Worm (Caenorhabditis elegans) whole organism, L2 larva: ENCODE results near the gene sun-1.
A peak's percentile ranks its signal among the peaks of the same experiment; 100 is the strongest.

Source experiments
- F13H6.1 ChIP-seq: sonication (generic microtip); optimal IDR thresholded peaks from 2 replicates; lab custom pipeline; 2016; ENCODE audit warnings: missing genetic modification characterization, missing compliant biosample characterization
- R02D3.7 ChIP-seq: fragments of 150-350 bp; optimal IDR thresholded peaks from 2 replicates; lab custom pipeline; 2014; ENCODE audit warnings: missing biosample characterization, missing genetic modification characterization
- Y55F3AM.14 ChIP-seq: fragments of 200-800 bp; sonication (Bioruptor generic); optimal IDR thresholded peaks from 2 replicates; lab custom pipeline; 2018; ENCODE audit warnings: mild to moderate bottlenecking, missing genetic modification characterization, missing compliant biosample characterization
- aly-2 ChIP-seq: fragments of 150-350 bp; optimal IDR thresholded peaks from 2 replicates; lab custom pipeline; 2014; ENCODE audit warnings: missing biosample characterization, missing genetic modification characterization
- ama-1 ChIP-seq: fragments of 150-350 bp; optimal IDR thresholded peaks from 2 replicates; lab custom pipeline; 2018; ENCODE audit warnings: inconsistent platforms
- blmp-1 ChIP-seq: sonication (generic microtip); optimal IDR thresholded peaks from 2 replicates; lab custom pipeline; 2017; ENCODE audit warnings: missing genetic modification characterization, mild to moderate bottlenecking, missing compliant biosample characterization, antibody characterized with exemption, moderate library complexity; ENCODE audit not compliant: insufficient read depth
- ceh-16 ChIP-seq: fragments of 150-350 bp; optimal IDR thresholded peaks from 2 replicates; lab custom pipeline; 2014; ENCODE audit warnings: missing biosample characterization, missing genetic modification characterization
- crh-2 ChIP-seq: sonication (generic microtip); optimal IDR thresholded peaks from 2 replicates; lab custom pipeline; 2017; ENCODE audit warnings: missing biosample characterization, missing genetic modification characterization
- dmd-4 ChIP-seq: sonication (generic microtip); optimal IDR thresholded peaks from 2 replicates; lab custom pipeline; 2017; ENCODE audit warnings: missing biosample characterization, missing genetic modification characterization
- egl-27 ChIP-seq: sonication (generic microtip); optimal IDR thresholded peaks from 3 replicates; lab custom pipeline; 2017; ENCODE audit warnings: missing biosample characterization, missing genetic modification reagents, missing genetic modification characterization
- elt-3 ChIP-seq: sonication (generic microtip); optimal IDR thresholded peaks from 2 replicates; lab custom pipeline; 2017; ENCODE audit warnings: missing biosample characterization, missing genetic modification characterization
- gmeb-1 ChIP-seq: fragments of 150-350 bp; optimal IDR thresholded peaks from 2 replicates; lab custom pipeline; 2014; ENCODE audit warnings: missing biosample characterization, missing genetic modification characterization
- lin-11 ChIP-seq: fragments of 150-350 bp; sonication (generic microtip); optimal IDR thresholded peaks from 2 replicates; lab custom pipeline; 2014; ENCODE audit warnings: missing biosample characterization, missing genetic modification characterization, inconsistent platforms, mixed read lengths
- lin-13 ChIP-seq: fragments of 150-350 bp; optimal IDR thresholded peaks from 2 replicates; lab custom pipeline; 2014; ENCODE audit warnings: missing biosample characterization, missing genetic modification reagents, missing genetic modification characterization
- lsy-2 ChIP-seq, 2 experiments: fragments of 150-350 bp in 1 of 2; sonication (generic microtip) in 1 of 2; optimal IDR thresholded peaks; 2 replicates each; lab custom pipeline; 2014 to 2017; ENCODE audit warnings: missing biosample characterization in 2 of 2, missing genetic modification characterization in 2 of 2
- mab-5 ChIP-seq: fragments of 150-350 bp; optimal IDR thresholded peaks from 2 replicates; lab custom pipeline; 2014; ENCODE audit warnings: missing biosample characterization, missing genetic modification characterization
- mbf-1 ChIP-seq: sonication (generic microtip); optimal IDR thresholded peaks from 2 replicates; lab custom pipeline; 2017; ENCODE audit warnings: missing biosample characterization, missing genetic modification characterization
- mdl-1 ChIP-seq, 2 experiments: fragments of 150-350 bp in 1 of 2; sonication (generic microtip) in 1 of 2; optimal IDR thresholded peaks; 2 replicates each; lab custom pipeline; 2017; ENCODE audit warnings: missing biosample characterization in 2 of 2, missing genetic modification characterization in 2 of 2
- nhr-10 ChIP-seq: sonication (generic microtip); optimal IDR thresholded peaks from 2 replicates; lab custom pipeline; 2017; ENCODE audit warnings: missing biosample characterization, missing genetic modification characterization
- nhr-11 ChIP-seq: fragments of 150-350 bp; optimal IDR thresholded peaks from 2 replicates; lab custom pipeline; 2014; ENCODE audit warnings: missing biosample characterization, missing genetic modification characterization
- nhr-12 ChIP-seq: fragments of 150-350 bp; optimal IDR thresholded peaks from 2 replicates; lab custom pipeline; 2014; ENCODE audit warnings: missing biosample characterization, missing genetic modification characterization
- nhr-129 ChIP-seq: fragments of 150-350 bp; optimal IDR thresholded peaks from 2 replicates; lab custom pipeline; 2014; ENCODE audit warnings: missing biosample characterization, missing genetic modification characterization
- nhr-21 ChIP-seq: fragments of 150-350 bp; optimal IDR thresholded peaks from 2 replicates; lab custom pipeline; 2014; ENCODE audit warnings: missing biosample characterization, missing genetic modification characterization
- nhr-25 ChIP-seq: fragments of 150-350 bp; sonication (generic microtip); optimal IDR thresholded peaks from 3 replicates; lab custom pipeline; 2014; ENCODE audit warnings: missing biosample characterization, missing genetic modification characterization
- nhr-77 ChIP-seq: fragments of 150-350 bp; optimal IDR thresholded peaks from 2 replicates; lab custom pipeline; 2014; ENCODE audit warnings: missing biosample characterization, missing genetic modification characterization
- peb-1 ChIP-seq: fragments of 150-350 bp; optimal IDR thresholded peaks from 2 replicates; lab custom pipeline; 2014; ENCODE audit warnings: missing biosample characterization, missing genetic modification characterization
- sem-4 ChIP-seq: fragments of 150-350 bp; optimal IDR thresholded peaks from 2 replicates; lab custom pipeline; 2014; ENCODE audit warnings: missing biosample characterization, missing genetic modification reagents, missing genetic modification characterization
- skn-1 ChIP-seq: sonication (generic microtip); optimal IDR thresholded peaks from 2 replicates; lab custom pipeline; 2017; ENCODE audit warnings: missing biosample characterization, missing genetic modification characterization
- sma-3 ChIP-seq: sonication (generic microtip); optimal IDR thresholded peaks from 2 replicates; lab custom pipeline; 2016; ENCODE audit warnings: missing genetic modification reagents, missing genetic modification characterization, missing compliant biosample characterization
- sma-9 ChIP-seq, 2 experiments: fragments of 150-350 bp in 1 of 2; sonication (generic microtip) in 1 of 2; optimal IDR thresholded peaks; 2 replicates each; lab custom pipeline; 2014 to 2016; ENCODE audit warnings: missing genetic modification characterization in 2 of 2, mild to moderate bottlenecking in 1 of 2, missing biosample characterization in 1 of 2, missing compliant biosample characterization in 1 of 2, missing genetic modification reagents in 1 of 2, moderate library complexity in 1 of 2
- snpc-4 ChIP-seq: fragments of 150-350 bp; optimal IDR thresholded peaks from 2 replicates; lab custom pipeline; 2014; ENCODE audit warnings: missing biosample characterization, missing genetic modification characterization
- unc-39 ChIP-seq: fragments of 150-350 bp; optimal IDR thresholded peaks from 2 replicates; lab custom pipeline; 2014; ENCODE audit warnings: missing biosample characterization, missing genetic modification characterization
- unc-55 ChIP-seq: fragments of 150-350 bp; sonication (generic microtip); optimal IDR thresholded peaks from 3 replicates; lab custom pipeline; 2014; ENCODE audit warnings: missing biosample characterization, missing genetic modification reagents, missing genetic modification characterization
- zag-1 ChIP-seq: fragments of 150-350 bp; optimal IDR thresholded peaks from 2 replicates; lab custom pipeline; 2014; ENCODE audit warnings: missing biosample characterization, missing genetic modification characterization
- ztf-11 ChIP-seq: sonication (generic microtip); optimal IDR thresholded peaks from 2 replicates; lab custom pipeline; 2017; ENCODE audit warnings: missing biosample characterization, missing genetic modification characterization

Gene sun-1

DNA sequence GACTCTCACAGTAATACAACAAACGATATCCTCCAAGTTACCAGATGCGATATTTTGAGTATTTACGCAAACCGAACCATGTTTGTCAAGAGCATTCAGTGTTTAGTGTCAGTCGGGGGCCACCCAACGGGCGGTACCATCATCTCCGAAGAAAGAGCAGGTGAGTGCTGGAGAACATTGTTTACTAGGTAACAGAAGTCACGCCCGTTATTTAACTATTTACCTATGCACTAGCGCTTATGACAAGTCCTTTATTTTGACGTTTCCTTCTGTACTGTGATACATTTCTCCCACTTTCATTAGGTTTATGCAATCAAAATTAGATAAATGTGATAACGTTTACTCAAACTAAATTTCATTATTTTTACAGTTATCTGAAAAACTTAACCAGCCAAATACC, 16.2 kb upstream of the sun-1 start, which contains the start of gene F57B1.6:
TSS of gene F57B1.6 (plus strand) at position 79 of the 400 bp plus-strand sequence.
- no peak for TF ChIP-seq snpc-4 (tag; lab: Kevin White, UChicago)
- no peak for TF ChIP-seq lin-13
- TF ChIP-seq nhr-21 (tag; lab: Kevin White, UChicago): no peak
- no peak for TF ChIP-seq nhr-12 (tag; lab: Kevin White, UChicago)
- TF ChIP-seq mab-5: no peak
- no peak for TF ChIP-seq F13H6.1 (tag; lab: Kevin White, UChicago)
- TF ChIP-seq nhr-10 (tag; lab: Kevin White, UChicago): no peak
- no peak for TF ChIP-seq mbf-1 (tag; lab: Kevin White, UChicago)
- TF ChIP-seq unc-39: no peak
- TF ChIP-seq unc-55: no peak
- TF ChIP-seq nhr-129: no peak
- no peak for TF ChIP-seq nhr-11 (tag; lab: Kevin White, UChicago)
- TF ChIP-seq elt-3 (tag; lab: Kevin White, UChicago): no peak
- no peak for TF ChIP-seq aly-2 (tag; lab: Kevin White, UChicago)
- TF ChIP-seq dmd-4: no peak
- TF ChIP-seq sem-4 (tag; lab: Kevin White, UChicago): no peak
- TF ChIP-seq mdl-1 (tag; optimal IDR thresholded peaks at IDR 0.05; lab: Kevin White, UChicago): no peak
- no peak for TF ChIP-seq zag-1 (tag; lab: Kevin White, UChicago)

DNA sequence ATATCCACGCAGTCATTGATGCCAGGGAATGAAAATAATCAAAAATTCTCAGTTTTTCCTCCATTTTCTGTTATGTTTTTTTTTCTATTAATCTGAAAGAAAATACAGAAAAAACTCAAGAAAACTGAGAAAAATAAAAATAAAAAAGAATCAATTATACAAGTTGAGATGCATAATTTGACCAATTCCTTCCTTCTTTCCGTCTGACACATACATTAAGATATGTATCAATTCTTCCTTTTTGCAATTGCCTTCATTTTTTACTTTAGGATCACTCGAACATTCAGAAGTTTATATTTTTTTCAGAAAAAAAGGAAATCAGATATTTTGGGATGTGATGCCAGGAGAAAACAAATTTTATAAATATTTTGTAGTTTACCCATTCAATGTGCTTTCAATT, 14.1 kb upstream of the sun-1 start, which contains the start of gene F57B1.5:
TSS of gene F57B1.5 (plus strand) at position 301 of the 400 bp plus-strand sequence.
- TF ChIP-seq sma-3 (GFP tag; lab: Kevin White, UChicago): no peak
- TF ChIP-seq sma-9 (GFP tag; optimal IDR thresholded peaks at IDR 0.05; lab: Kevin White, UChicago): no peak
- TF ChIP-seq sma-9 (tag; optimal IDR thresholded peaks at IDR 0.05; lab: Kevin White, UChicago): no peak
- TF ChIP-seq skn-1 (tag; lab: Kevin White, UChicago): no peak

DNA sequence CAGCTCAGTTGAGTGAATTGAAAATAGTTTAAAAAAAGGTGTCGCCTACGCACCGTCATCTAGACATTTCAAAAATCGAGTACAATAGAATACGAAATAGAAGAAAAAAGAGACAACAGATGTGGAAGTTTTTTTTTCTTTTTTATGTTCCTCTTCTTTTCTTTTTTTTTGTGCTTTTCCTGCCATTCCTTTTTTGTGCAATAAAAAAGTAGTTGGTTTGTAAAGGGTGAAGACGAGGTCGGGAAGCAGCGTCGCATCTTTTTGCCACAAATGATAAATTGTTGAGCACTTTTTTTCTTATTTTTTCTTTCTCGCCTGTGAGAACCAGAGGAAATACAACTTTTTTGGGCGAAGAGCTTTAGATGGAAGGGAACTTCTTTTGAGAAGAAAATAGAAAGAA, 13.2 kb upstream of the sun-1 start:
- TF ChIP-seq ztf-11 (tag; lab: Kevin White, UChicago): no peak
- no peak for TF ChIP-seq sma-9 (GFP tag; optimal IDR thresholded peaks at IDR 0.05; lab: Kevin White, UChicago)
- TF ChIP-seq sma-9 (tag; optimal IDR thresholded peaks at IDR 0.05; lab: Kevin White, UChicago): no peak
- no peak for TF ChIP-seq peb-1 (tag; lab: Kevin White, UChicago)
- TF ChIP-seq lsy-2 (tag; optimal IDR thresholded peaks at IDR 0.05; lab: Kevin White, UChicago): no peak
- TF ChIP-seq gmeb-1 (tag; lab: Kevin White, UChicago): no peak
- TF ChIP-seq R02D3.7 (tag; lab: Kevin White, UChicago): no peak
- TF ChIP-seq zag-1 (tag; lab: Kevin White, UChicago): no peak
- no peak for TF ChIP-seq mbf-1 (tag; lab: Kevin White, UChicago)
- TF ChIP-seq nhr-77 (tag; lab: Kevin White, UChicago): no peak
- TF ChIP-seq nhr-11 (tag; lab: Kevin White, UChicago): no peak
- no peak for TF ChIP-seq lin-11 (tag; lab: Kevin White, UChicago)
- TF ChIP-seq sma-3 (GFP tag; lab: Kevin White, UChicago): no peak
- no peak for TF ChIP-seq aly-2 (tag; lab: Kevin White, UChicago)
- TF ChIP-seq Y55F3AM.14 (GFP tag; lab: Kevin White, UChicago): no peak
- no peak for TF ChIP-seq unc-55

DNA sequence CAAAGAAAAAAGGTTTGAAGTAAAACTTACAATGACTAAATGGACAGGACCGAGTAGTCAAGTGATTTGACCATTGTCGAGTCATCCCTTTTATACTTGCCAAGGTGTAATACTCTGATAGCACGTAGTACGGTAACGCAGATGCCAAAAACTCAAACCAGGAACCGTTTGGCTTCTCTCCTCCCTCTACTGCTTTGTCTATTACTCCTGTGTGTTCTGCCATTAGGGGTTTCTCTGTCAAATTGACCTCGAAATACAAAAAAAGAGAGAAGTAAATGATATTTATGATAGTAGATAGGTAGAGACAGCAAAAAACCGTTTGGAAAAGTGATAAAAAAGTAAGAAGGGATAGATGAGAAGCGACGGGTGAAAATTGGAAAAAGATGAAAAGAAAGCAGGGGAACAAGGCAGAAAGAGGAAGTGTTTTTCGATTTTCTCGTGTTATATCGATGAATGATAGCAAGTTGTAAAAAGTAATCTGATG, 8.8 kb upstream of the sun-1 start, which contains the start of the genes col-159 and col-160:
TSS of gene col-159 (minus strand) at position 51 of the 484 bp plus-strand sequence.
TSS of gene col-160 (minus strand) at position 63 of the 484 bp plus-strand sequence.
- TF ChIP-seq snpc-4 (tag; lab: Kevin White, UChicago): no peak
- TF ChIP-seq lsy-2 (tag; optimal IDR thresholded peaks at IDR 0.05; lab: Kevin White, UChicago): peak in 1 of 2 experiments; percentile 4
- TF ChIP-seq gmeb-1 (tag; lab: Kevin White, UChicago): no peak
- peak; percentile 74 for TF ChIP-seq sma-3 (GFP tag; lab: Kevin White, UChicago)
- TF ChIP-seq nhr-25 (tag; lab: Kevin White, UChicago): peak; percentile 72
- no peak for TF ChIP-seq ceh-16
- TF ChIP-seq nhr-21 (tag; lab: Kevin White, UChicago): peak; percentile 44
- TF ChIP-seq crh-2 (tag; lab: Kevin White, UChicago): peak; percentile 36
- no peak for TF ChIP-seq skn-1 (tag; lab: Kevin White, UChicago)
- TF ChIP-seq ztf-11 (tag; lab: Kevin White, UChicago): no peak
- peak; percentile 83 for TF ChIP-seq blmp-1 (tag; lab: Kevin White, UChicago)
- no peak for TF ChIP-seq elt-3 (tag; lab: Kevin White, UChicago)
- TF ChIP-seq nhr-129: peak; percentile 77
- peak; percentile 21 for TF ChIP-seq Y55F3AM.14 (GFP tag; lab: Kevin White, UChicago)
- peak; percentile 69 for TF ChIP-seq egl-27 (tag; lab: Kevin White, UChicago)
- peak; percentile 26 for TF ChIP-seq sma-9 (GFP tag; optimal IDR thresholded peaks at IDR 0.05; lab: Kevin White, UChicago)
- TF ChIP-seq sma-9 (tag; optimal IDR thresholded peaks at IDR 0.05; lab: Kevin White, UChicago): no peak
- TF ChIP-seq ama-1 (lab: Kevin White, UChicago): no peak
